Worm (Caenorhabditis elegans): Measurements from ENCODE around the gene C26H9A.4.

ce11 chrIV:12700944-12701343 is 47.7 kb downstream of the C26H9A.4 start:
- no peak for TF ChIP-seq ets-4 (tag; optimal IDR thresholded peaks at IDR 0.05)
- TF ChIP-seq C08G9.2 (tag; optimal IDR thresholded peaks at IDR 0.05), result no peak
- TF ChIP-seq rnt-1 (tag; optimal IDR thresholded peaks at IDR 0.05), result no peak
- TF ChIP-seq zip-5 (tag; optimal IDR thresholded peaks at IDR 0.05), result no peak
- no peak for TF ChIP-seq nfya-1 (tag; optimal IDR thresholded peaks at IDR 0.05)
- TF ChIP-seq pag-3 (tag; optimal IDR thresholded peaks at IDR 0.05; ENCODE audit: borderline replicate concordance), result no peak
- TF ChIP-seq ceh-9 (tag; optimal IDR thresholded peaks at IDR 0.05), result no peak
- no peak for TF ChIP-seq dve-1 (tag; optimal IDR thresholded peaks at IDR 0.05)
- no peak for TF ChIP-seq elt-4 (tag; optimal IDR thresholded peaks at IDR 0.05)
